Worm (Caenorhabditis elegans): ENCODE measurements around the gene K09H11.6.
A peak's percentile ranks its signal among the peaks of the same experiment; 100 is the strongest.

K09H11.6 gene

ce11 chrV:5699835-5700441 is 36.0 kb downstream of the K09H11.6 start, which contains the start of gene clec-1:
Gene clec-1, plus strand, starts transcription at chrV:5700154.
- no peak for TF ChIP-seq aly-2 (tag; optimal IDR thresholded peaks at IDR 0.05)
- no peak for TF ChIP-seq ZK546.5 (tag; optimal IDR thresholded peaks at IDR 0.05)
- TF ChIP-seq lsy-12 (tag; optimal IDR thresholded peaks at IDR 0.05) = no peak
- no peak for TF ChIP-seq elt-1 (tag; optimal IDR thresholded peaks at IDR 0.05)
- peak; percentile 56 for TF ChIP-seq ama-1 (optimal IDR thresholded peaks at IDR 0.05)

ce11 chrV:5697581-5697980 is 38.4 kb downstream of the K09H11.6 start:
- TF ChIP-seq lin-39 (tag; optimal IDR thresholded peaks at IDR 0.05) = no peak
- TF ChIP-seq pha-4 (tag; optimal IDR thresholded peaks at IDR 0.05) = no peak
- peak; percentile 7 for TF ChIP-seq ceh-28 (tag; optimal IDR thresholded peaks at IDR 0.05)
- peak in 1 of 3 experiments; percentile 39 for TF ChIP-seq elt-3 (tag; optimal IDR thresholded peaks at IDR 0.05)
- TF ChIP-seq fkh-2 (tag; optimal IDR thresholded peaks at IDR 0.05) = no peak
- no peak for TF ChIP-seq nhr-11 (tag; optimal IDR thresholded peaks at IDR 0.05)
- no peak for TF ChIP-seq daf-12 (tag; optimal IDR thresholded peaks at IDR 0.05)
- no peak for TF ChIP-seq skn-1 (tag; optimal IDR thresholded peaks at IDR 0.05)
- TF ChIP-seq tbx-2 (tag; optimal IDR thresholded peaks at IDR 0.05) = no peak
- TF ChIP-seq nhr-23 (tag; optimal IDR thresholded peaks at IDR 0.05) = peak; percentile 24
- no peak for TF ChIP-seq nhr-12 (tag; optimal IDR thresholded peaks at IDR 0.05)
- TF ChIP-seq aly-2 (tag; optimal IDR thresholded peaks at IDR 0.05) = no peak
- no peak for TF ChIP-seq egl-27 (tag; optimal IDR thresholded peaks at IDR 0.05)
- TF ChIP-seq fos-1 (tag; optimal IDR thresholded peaks at IDR 0.05) = no peak

ce11 chrV:5696177-5696576 is 39.8 kb downstream of the K09H11.6 start:
- TF ChIP-seq nhr-28 (tag; optimal IDR thresholded peaks at IDR 0.05) (no peak), ama-1 (optimal IDR thresholded peaks at IDR 0.05) (no peak), skn-1 (tag; optimal IDR thresholded peaks at IDR 0.05) (no peak), pqm-1 (tag; optimal IDR thresholded peaks at IDR 0.05) (peak; percentile 30), nhr-237 (tag; optimal IDR thresholded peaks at IDR 0.05) (no peak), lsy-12 (tag; optimal IDR thresholded peaks at IDR 0.05) (no peak), daf-12 (tag; optimal IDR thresholded peaks at IDR 0.05) (no peak), eor-1 (tag; optimal IDR thresholded peaks at IDR 0.05) (no peak), elt-2 (tag; optimal IDR thresholded peaks at IDR 0.05) (peak; percentile 45), zag-1 (tag; optimal IDR thresholded peaks at IDR 0.05) (no peak), egl-5 (tag; optimal IDR thresholded peaks at IDR 0.05) (no peak), ceh-9 (tag; optimal IDR thresholded peaks at IDR 0.05) (no peak), fkh-2 (tag; optimal IDR thresholded peaks at IDR 0.05) (no peak), hmg-11 (tag; optimal IDR thresholded peaks at IDR 0.05) (no peak)

DNA sequence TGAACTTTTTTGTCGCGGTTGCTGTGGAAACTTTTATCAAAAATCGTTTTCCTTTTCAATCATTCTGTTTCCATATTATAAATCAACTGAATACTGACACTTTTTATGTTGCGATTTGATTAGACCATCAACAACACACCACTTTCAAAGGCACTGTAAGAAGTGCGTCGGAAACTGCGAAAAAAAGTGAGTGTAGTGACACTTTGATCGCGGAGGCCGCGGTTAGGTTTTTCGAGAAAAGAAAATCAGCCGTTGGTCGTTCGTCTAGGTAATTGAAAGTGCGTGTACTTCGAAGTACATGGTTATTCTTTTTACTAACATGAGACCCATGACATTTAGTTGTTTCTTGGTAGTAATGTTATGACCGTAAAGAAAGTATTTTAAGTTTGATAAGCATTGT is 40.3 kb downstream of the K09H11.6 start:
- TF ChIP-seq nhr-237 (tag; optimal IDR thresholded peaks at IDR 0.05) (no peak), aly-2 (tag; optimal IDR thresholded peaks at IDR 0.05) (no peak), unc-39 (tag; optimal IDR thresholded peaks at IDR 0.05) (no peak), snpc-4 (tag; optimal IDR thresholded peaks at IDR 0.05) (no peak), ceh-16 (tag; optimal IDR thresholded peaks at IDR 0.05) (no peak), elt-1 (tag; optimal IDR thresholded peaks at IDR 0.05) (no peak), ama-1 (optimal IDR thresholded peaks at IDR 0.05) (no peak), nhr-12 (tag; optimal IDR thresholded peaks at IDR 0.05) (no peak), nhr-76 (tag; optimal IDR thresholded peaks at IDR 0.05) (no peak), nhr-43 (tag; optimal IDR thresholded peaks at IDR 0.05; ENCODE audit: poor library complexity, severe bottlenecking) (no peak)

DNA sequence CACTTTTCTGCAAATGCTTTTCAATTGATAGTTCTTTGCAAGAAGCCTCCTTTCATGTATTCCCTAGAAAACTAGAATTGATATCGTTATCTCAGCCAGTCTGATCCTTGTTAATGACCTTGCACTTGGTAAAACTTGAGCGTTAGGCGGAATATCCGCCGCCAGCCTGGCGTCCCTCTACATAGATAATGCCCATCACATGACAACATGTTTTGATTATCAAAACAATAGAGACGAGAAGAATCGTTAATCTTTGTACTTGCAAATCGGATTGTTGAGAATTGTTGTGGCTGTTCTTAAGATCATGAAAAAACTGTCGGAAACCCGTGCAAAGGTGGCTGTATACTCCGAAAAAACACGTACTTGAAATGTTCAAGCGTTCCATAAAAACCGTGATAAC is 42.4 kb downstream of the K09H11.6 start:
- TF ChIP-seq nhr-43 (tag; optimal IDR thresholded peaks at IDR 0.05; ENCODE audit: poor library complexity, severe bottlenecking) (peak; percentile 83), hmg-11 (tag; optimal IDR thresholded peaks at IDR 0.05) (no peak), nhr-25 (tag; optimal IDR thresholded peaks at IDR 0.05) (peak; percentile 68)

Measured in whole organism, L3 larva.